Fruit fly (Drosophila melanogaster) whole organism, pupa: ENCODE measurements around the gene snk.

Experiments used
- CG10348 ChIP-seq: fragments of 200-800 bp; sonication (Bioruptor generic); IDR thresholded peaks from 2 replicates; pipeline ENCODE4 v1.3.6; 2022; ENCODE audit warnings: missing biosample characterization, missing genetic modification characterization
- CG13204 ChIP-seq: fragments of 200-800 bp; sonication (Bioruptor generic); optimal IDR thresholded peaks from 2 replicates; lab custom pipeline; 2018; ENCODE audit warnings: missing biosample characterization, mild to moderate bottlenecking, missing genetic modification characterization, moderate library complexity
- CG15710 ChIP-seq: fragments of 200-800 bp; sonication (Bioruptor generic); optimal IDR thresholded peaks from 2 replicates; lab custom pipeline; 2018; ENCODE audit warnings: missing biosample characterization, mild to moderate bottlenecking, missing genetic modification characterization, moderate library complexity
- CG17806 ChIP-seq: fragments of 200-800 bp; sonication (Bioruptor generic); optimal IDR thresholded peaks from 2 replicates; lab custom pipeline; 2018; ENCODE audit warnings: missing biosample characterization, mild to moderate bottlenecking, missing genetic modification characterization, moderate library complexity
- CG34367 ChIP-seq: fragments of 200-800 bp; sonication (Bioruptor generic); optimal IDR thresholded peaks from 2 replicates; lab custom pipeline; 2018; ENCODE audit warnings: missing biosample characterization, mild to moderate bottlenecking, missing genetic modification characterization
- CG4496 ChIP-seq: fragments of 200-800 bp; sonication (Bioruptor generic); IDR thresholded peaks from 3 replicates; pipeline ENCODE4 v1.3.6; 2022; ENCODE audit warnings: missing biosample characterization, missing genetic modification characterization
- CG8159 ChIP-seq: fragments of 200-800 bp; sonication (Bioruptor generic); optimal IDR thresholded peaks from 3 replicates; lab custom pipeline; 2018; ENCODE audit warnings: missing biosample characterization, mild to moderate bottlenecking, missing genetic modification characterization, moderate library complexity
- CG8301 ChIP-seq: fragments of 200-800 bp; sonication (Bioruptor generic); optimal IDR thresholded peaks from 2 replicates; lab custom pipeline; 2018; ENCODE audit warnings: missing biosample characterization, mild to moderate bottlenecking, missing genetic modification characterization
- CG9948 ChIP-seq: fragments of 200-800 bp; sonication (Bioruptor generic); optimal IDR thresholded peaks from 2 replicates; lab custom pipeline; 2018; ENCODE audit warnings: missing biosample characterization, mild to moderate bottlenecking, missing genetic modification characterization, moderate library complexity
- D1 ChIP-seq: fragments of 200-800 bp; sonication (Bioruptor generic); optimal IDR thresholded peaks from 2 replicates; lab custom pipeline; 2018; ENCODE audit warnings: missing biosample characterization, mild to moderate bottlenecking, missing genetic modification characterization, moderate library complexity
- EcR ChIP-seq: fragments of 200-800 bp; sonication (Bioruptor generic); optimal IDR thresholded peaks from 3 replicates; lab custom pipeline; 2019; ENCODE audit warnings: missing biosample characterization, missing genetic modification characterization, mild to moderate bottlenecking, moderate library complexity, missing genetic modification reagents
- Pif1A ChIP-seq: fragments of 200-800 bp; sonication (Bioruptor generic); optimal IDR thresholded peaks from 3 replicates; lab custom pipeline; 2016; ENCODE audit warnings: missing biosample characterization, missing genetic modification characterization
- Pif1B ChIP-seq: fragments of 200-800 bp; sonication (Bioruptor generic); optimal IDR thresholded peaks from 3 replicates; lab custom pipeline; 2016; ENCODE audit warnings: missing biosample characterization, missing genetic modification characterization
- Snoo ChIP-seq: fragments of 200-800 bp; sonication (Bioruptor generic); optimal IDR thresholded peaks from 3 replicates; lab custom pipeline; 2017; ENCODE audit warnings: missing biosample characterization, mild to moderate bottlenecking, missing genetic modification characterization, inconsistent platforms
- fd96Ca ChIP-seq: fragments of 200-800 bp; sonication (Bioruptor generic); IDR thresholded peaks from 3 replicates; pipeline ENCODE4 v1.3.6; 2022; ENCODE audit warnings: missing biosample characterization, missing genetic modification characterization
- gl ChIP-seq: fragments of 200-800 bp; sonication (Bioruptor generic); optimal IDR thresholded peaks from 2 replicates; lab custom pipeline; 2018; ENCODE audit warnings: missing biosample characterization, mild to moderate bottlenecking, missing genetic modification characterization
- rn ChIP-seq: fragments of 200-800 bp; sonication (Bioruptor generic); IDR thresholded peaks from 2 replicates; pipeline ENCODE4 v1.3.6; 2022; ENCODE audit warnings: missing biosample characterization, missing genetic modification characterization

Gene snk

dm6 chr3R:12995522-12995921 is 47.0 kb downstream of the snk start, which contains the start of gene CG7488:
TSS of gene CG7488 (plus strand) at chr3R:12995620.
- TF ChIP-seq Pif1B (no peak), rn (GFP tag; lab: Robert Waterston, UW) (no peak), CG4496 (no peak), CG17806 (tag; lab: Kevin White, UChicago) (no peak), CG13204 (GFP tag; lab: Kevin White, UChicago) (no peak), CG15710 (tag; lab: Kevin White, UChicago) (no peak), Snoo (tag; lab: Kevin White, UChicago) (no peak), fd96Ca (GFP tag; lab: Robert Waterston, UW) (no peak), Pif1A (GFP tag; lab: Kevin White, UChicago) (no peak), CG8159 (tag; lab: Kevin White, UChicago) (no peak), CG34367 (tag; lab: Kevin White, UChicago) (no peak), CG10348 (no peak), D1 (tag; lab: Kevin White, UChicago) (no peak)

dm6 chr3R:12995047-12995446 is 47.5 kb downstream of the snk start, which contains the start of gene yellow-f2:
TSS of gene yellow-f2 (minus strand) at chr3R:12995147.
- TF ChIP-seq Snoo (tag; lab: Kevin White, UChicago) = no peak
- TF ChIP-seq gl (tag; lab: Kevin White, UChicago) = no peak
- TF ChIP-seq D1 (tag; lab: Kevin White, UChicago) = no peak
- TF ChIP-seq CG13204 (GFP tag; lab: Kevin White, UChicago) = no peak
- TF ChIP-seq Pif1A (GFP tag; lab: Kevin White, UChicago) = no peak
- no peak for TF ChIP-seq CG9948
- no peak for TF ChIP-seq CG10348
- TF ChIP-seq CG34367 (tag; lab: Kevin White, UChicago) = no peak
- TF ChIP-seq CG8159 (tag; lab: Kevin White, UChicago) = no peak
- no peak for TF ChIP-seq fd96Ca (GFP tag; lab: Robert Waterston, UW)

dm6 chr3R:12993018-12993417 is 49.6 kb downstream of the snk start, which contains the start of gene yellow-f:
TSS of gene yellow-f (minus strand) at chr3R:12993201.
- TF ChIP-seq CG10348 = no peak
- TF ChIP-seq EcR (GFP tag; lab: Kevin White, UChicago) = peak; percentile 92
- TF ChIP-seq CG8301 (tag; lab: Kevin White, UChicago) = no peak
